Worm (Caenorhabditis elegans) whole organism, young adult: Measurements from ENCODE around the gene Y66D12A.11.

Experiments
- F33H1.4 ChIP-seq: fragments of 200-800 bp; sonication (Bioruptor generic); IDR thresholded peaks from 2 replicates; pipeline ENCODE4 v1.3.6; 2022; ENCODE audit warnings: missing genetic modification reagents, missing genetic modification characterization, missing compliant biosample characterization
- F37B4.10 ChIP-seq: fragments of 200-800 bp; sonication (Bioruptor generic); IDR thresholded peaks from 2 replicates; pipeline ENCODE4 v1.3.6; 2022; ENCODE audit warnings: missing genetic modification characterization, missing compliant biosample characterization
- Y56A3A.18 ChIP-seq: fragments of 200-800 bp; sonication (Bioruptor generic); IDR thresholded peaks from 2 replicates; pipeline ENCODE4 v1.3.6; 2022; ENCODE audit warnings: missing genetic modification reagents, missing genetic modification characterization, missing compliant biosample characterization
- bed-2 ChIP-seq: fragments of 200-800 bp; sonication (Bioruptor generic); IDR thresholded peaks from 2 replicates; pipeline ENCODE4 v1.3.6; 2022; ENCODE audit warnings: missing genetic modification reagents, missing genetic modification characterization, missing compliant biosample characterization
- ceh-40 ChIP-seq: fragments of 200-800 bp; sonication (Bioruptor generic); IDR thresholded peaks from 2 replicates; pipeline ENCODE4 v1.3.6; 2022; ENCODE audit warnings: missing genetic modification characterization, missing compliant biosample characterization
- chd-7 ChIP-seq: sonication (generic microtip); optimal IDR thresholded peaks from 2 replicates; lab custom pipeline; 2016; ENCODE audit warnings: mild to moderate bottlenecking, missing genetic modification characterization, moderate library complexity, missing compliant biosample characterization
- egrh-3 ChIP-seq: fragments of 200-800 bp; sonication (Bioruptor generic); IDR thresholded peaks from 2 replicates; pipeline ENCODE4 v1.3.6; 2022; ENCODE audit warnings: missing genetic modification reagents, missing genetic modification characterization, missing compliant biosample characterization
- hlh-12 ChIP-seq: sonication (generic microtip); optimal IDR thresholded peaks from 2 replicates; lab custom pipeline; 2016; ENCODE audit warnings: missing genetic modification characterization, missing compliant biosample characterization
- hmg-1.2 ChIP-seq: fragments of 200-800 bp; sonication (Bioruptor generic); IDR thresholded peaks from 2 replicates; pipeline ENCODE4 v1.3.6; 2022; ENCODE audit warnings: missing genetic modification reagents, missing genetic modification characterization, missing compliant biosample characterization
- lsl-1 ChIP-seq: fragments of 200-800 bp; sonication (Bioruptor generic); optimal IDR thresholded peaks from 2 replicates; lab custom pipeline; 2018; ENCODE audit warnings: mild to moderate bottlenecking, missing genetic modification characterization, moderate library complexity, missing compliant biosample characterization
- mcd-1 ChIP-seq: fragments of 200-800 bp; sonication (Bioruptor generic); IDR thresholded peaks from 2 replicates; pipeline ENCODE4 v1.3.6; 2022; ENCODE audit warnings: missing genetic modification reagents, missing genetic modification characterization, missing compliant biosample characterization
- snpc-3.4 ChIP-seq: sonication (generic microtip); optimal IDR thresholded peaks from 2 replicates; lab custom pipeline; 2017; ENCODE audit warnings: missing genetic modification characterization, mild to moderate bottlenecking, missing compliant biosample characterization, antibody characterized with exemption, moderate library complexity, missing genotype, missing genetic modification reagents
- tbx-9 ChIP-seq: sonication (generic microtip); optimal IDR thresholded peaks from 2 replicates; lab custom pipeline; 2016; ENCODE audit warnings: borderline replicate concordance, missing genetic modification characterization, inconsistent platforms, missing compliant biosample characterization
- tlf-1 ChIP-seq: fragments of 200-800 bp; sonication (Bioruptor generic); optimal IDR thresholded peaks from 2 replicates; lab custom pipeline; 2018; ENCODE audit warnings: mild to moderate bottlenecking, missing genetic modification characterization, missing compliant biosample characterization
- zfh-2 ChIP-seq: fragments of 200-800 bp; sonication (Bioruptor generic); conservative IDR thresholded peaks from 2 replicates; pipeline ENCODE4 v1.3.6; 2022; ENCODE audit warnings: missing genetic modification reagents, missing genetic modification characterization, missing compliant biosample characterization
- zim-3 ChIP-seq: sonication (generic microtip); optimal IDR thresholded peaks from 2 replicates; lab custom pipeline; 2017; ENCODE audit warnings: mild to moderate bottlenecking, missing genetic modification characterization, moderate library complexity, missing compliant biosample characterization
- ztf-3 ChIP-seq: fragments of 200-800 bp; sonication (Bioruptor generic); optimal IDR thresholded peaks from 2 replicates; lab custom pipeline; 2018; ENCODE audit warnings: mild to moderate bottlenecking, missing genetic modification characterization, missing compliant biosample characterization

Y66D12A.11 gene

ce11 chrIII:11609568-11609967 is 46.3 kb downstream of the Y66D12A.11 start, which contains the start of gene Y66D12A.30:
Y66D12A.30 (plus strand) TSS chrIII:11609868.
- TF ChIP-seq hmg-1.2 (GFP tag; lab: Robert Waterston, UW): peak; percentile 63
- TF ChIP-seq snpc-3.4: no peak

- no peak for TF ChIP-seq Y56A3A.18 (GFP tag; lab: Robert Waterston, UW)
- TF ChIP-seq ztf-3 (GFP tag; lab: Kevin White, UChicago): no peak
- TF ChIP-seq chd-7: no peak
- TF ChIP-seq bed-2 (GFP tag; lab: Robert Waterston, UW): 0 out of 2 replicates have a peak, but pooled peaks have one; percentile 28
- peak; percentile 90 for TF ChIP-seq zfh-2
- peak; percentile 54; the same call in 1 of the 2 replicates for TF ChIP-seq mcd-1 (GFP tag; lab: Robert Waterston, UW)
- TF ChIP-seq F37B4.10 (GFP tag; lab: Robert Waterston, UW): 0 out of 2 replicates have a peak, but pooled peaks have one; percentile 20
- peak; percentile 99 for TF ChIP-seq egrh-3 (GFP tag; lab: Robert Waterston, UW)
These were observed 48.5 kb downstream of the Y66D12A.11 start for ce11 chrIII:11611618-11612247.

- TF ChIP-seq hlh-12 (no peak), snpc-3.4 (no peak), tlf-1 (GFP tag; lab: Kevin White, UChicago) (no peak), zim-3 (tag; lab: Kevin White, UChicago) (no peak), tbx-9 (tag; lab: Kevin White, UChicago) (no peak)
These were observed 49.1 kb downstream of the Y66D12A.11 start, which contains the start of the genes Y66A7A.9 and Y66A7A.4 for ce11 chrIII:11612371-11612770. Y66A7A.9 (minus strand) TSS chrIII:11612471. Y66A7A.4 (plus strand) TSS chrIII:11612607.

- TF ChIP-seq F33H1.4 (no peak), tbx-9 (tag; lab: Kevin White, UChicago) (no peak), zim-3 (tag; lab: Kevin White, UChicago) (no peak), lsl-1 (GFP tag; lab: Kevin White, UChicago) (no peak), ceh-40 (no peak)
These were observed 51.6 kb downstream of the Y66D12A.11 start for ce11 chrIII:11614874-11615273.
